Worm (Caenorhabditis elegans) whole organism, L4/young adult: Measurements from ENCODE around the gene Y53G8AL.4.

Experiments
- W03F9.2 ChIP-seq: fragments of 150-350 bp; optimal IDR thresholded peaks from 2 replicates; lab custom pipeline; 2014; ENCODE audit warnings: missing biosample characterization, missing genetic modification characterization
- dao-5 ChIP-seq: sonication (generic microtip); optimal IDR thresholded peaks from 2 replicates; lab custom pipeline; 2016; ENCODE audit warnings: missing genotype, missing genetic modification characterization, moderate library complexity, missing compliant biosample characterization
- him-1 ChIP-seq: sonication (generic microtip); optimal IDR thresholded peaks from 2 replicates; lab custom pipeline; 2016; ENCODE audit warnings: missing genotype, missing genetic modification reagents, missing genetic modification characterization, missing compliant biosample characterization

DNA sequence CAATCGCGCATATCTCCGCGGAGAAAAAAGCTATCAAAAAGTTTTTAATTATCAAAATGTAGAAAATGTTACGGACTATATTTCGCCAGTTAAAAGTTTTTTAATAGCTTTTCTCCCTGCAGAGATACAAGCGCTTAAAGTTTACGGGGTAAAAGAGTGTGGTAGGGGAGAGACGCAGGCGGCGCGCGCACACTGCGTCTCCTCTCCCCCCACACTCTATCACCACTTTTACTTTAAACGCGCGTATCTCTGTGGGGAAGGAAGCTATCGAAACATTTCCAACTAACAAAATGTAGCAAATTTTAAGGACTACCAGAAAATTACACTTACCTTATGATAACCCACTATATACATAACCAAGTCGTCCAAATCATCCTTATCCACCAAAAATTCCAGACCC, 46.9 kb downstream of the Y53G8AL.4 start:
- TF ChIP-seq him-1 (tag; lab: Kevin White, UChicago) = no peak
- TF ChIP-seq W03F9.2 (tag; lab: Kevin White, UChicago) = no peak
- TF ChIP-seq dao-5 (tag; lab: Kevin White, UChicago) = no peak
